Worm (Caenorhabditis elegans) whole organism, late embryonic: ENCODE data around the gene R03G8.6.

Source experiments
- K02D7.2 ChIP-seq: sonication (generic microtip); optimal IDR thresholded peaks from 2 replicates; lab custom pipeline; 2017; ENCODE audit warnings: mild to moderate bottlenecking, missing genetic modification characterization, missing compliant biosample characterization
- T23F11.4 ChIP-seq: fragments of 200-800 bp; sonication (Bioruptor generic); optimal IDR thresholded peaks from 2 replicates; lab custom pipeline; 2018; ENCODE audit warnings: mild to moderate bottlenecking, missing genetic modification characterization, missing compliant biosample characterization
- ama-1 ChIP-seq: fragments of 150-350 bp; optimal IDR thresholded peaks from 2 replicates; lab custom pipeline; 2014
- ceh-14 ChIP-seq: sonication (generic microtip); optimal IDR thresholded peaks from 2 replicates; lab custom pipeline; 2016; ENCODE audit warnings: missing genotype, missing genetic modification characterization, missing compliant biosample characterization
- ceh-2 ChIP-seq: sonication (generic microtip); optimal IDR thresholded peaks from 2 replicates; lab custom pipeline; 2016; ENCODE audit warnings: missing genotype, missing genetic modification characterization, missing compliant biosample characterization
- ceh-31 ChIP-seq: sonication (generic microtip); optimal IDR thresholded peaks from 2 replicates; lab custom pipeline; 2016; ENCODE audit warnings: missing genetic modification characterization, missing compliant biosample characterization
- ceh-34 ChIP-seq: sonication (generic microtip); optimal IDR thresholded peaks from 2 replicates; lab custom pipeline; 2016; ENCODE audit warnings: mild to moderate bottlenecking, missing genetic modification characterization, missing compliant biosample characterization
- ceh-9 ChIP-seq: sonication (generic microtip); optimal IDR thresholded peaks from 2 replicates; lab custom pipeline; 2016; ENCODE audit warnings: mild to moderate bottlenecking, missing genetic modification characterization, inconsistent platforms, missing compliant biosample characterization
- che-1 ChIP-seq: sonication (generic microtip); optimal IDR thresholded peaks from 2 replicates; lab custom pipeline; 2016; ENCODE audit warnings: mild to moderate bottlenecking, missing genetic modification characterization, missing compliant biosample characterization
- dmd-4 ChIP-seq: sonication (generic microtip); optimal IDR thresholded peaks from 2 replicates; lab custom pipeline; 2016; ENCODE audit warnings: borderline replicate concordance, missing genetic modification characterization, missing compliant biosample characterization
- elt-2 ChIP-seq: sonication (generic microtip); optimal IDR thresholded peaks from 2 replicates; lab custom pipeline; 2016; ENCODE audit warnings: missing genetic modification reagents, missing genetic modification characterization, missing compliant biosample characterization
- elt-4 ChIP-seq: sonication (generic microtip); optimal IDR thresholded peaks from 2 replicates; lab custom pipeline; 2016; ENCODE audit warnings: missing genetic modification characterization, missing compliant biosample characterization
- fkh-6 ChIP-seq: sonication (generic microtip); optimal IDR thresholded peaks from 2 replicates; lab custom pipeline; 2016; ENCODE audit warnings: missing genetic modification characterization, missing compliant biosample characterization
- hlh-30 ChIP-seq: sonication (generic microtip); optimal IDR thresholded peaks from 2 replicates; lab custom pipeline; 2017; ENCODE audit warnings: antibody characterized with exemption, missing genetic modification characterization, missing compliant biosample characterization; ENCODE audit not compliant: insufficient read depth
- hlh-8 ChIP-seq: sonication (generic microtip); optimal IDR thresholded peaks from 2 replicates; lab custom pipeline; 2016; ENCODE audit warnings: missing genotype, missing genetic modification characterization, missing compliant biosample characterization
- madf-2 ChIP-seq: sonication (generic microtip); optimal IDR thresholded peaks from 2 replicates; lab custom pipeline; 2017; ENCODE audit warnings: missing genetic modification characterization, missing compliant biosample characterization
- mec-3 ChIP-seq: sonication (generic microtip); optimal IDR thresholded peaks from 2 replicates; lab custom pipeline; 2016; ENCODE audit warnings: borderline replicate concordance, missing genetic modification characterization, missing compliant biosample characterization
- nhr-11 ChIP-seq: fragments of 150-350 bp; optimal IDR thresholded peaks from 2 replicates; lab custom pipeline; 2014; ENCODE audit warnings: missing biosample characterization, missing genetic modification characterization
- npax-4 ChIP-seq: sonication (generic microtip); optimal IDR thresholded peaks from 2 replicates; lab custom pipeline; 2016; ENCODE audit warnings: missing genetic modification characterization, missing compliant biosample characterization
- pag-3 ChIP-seq: sonication (generic microtip); optimal IDR thresholded peaks from 2 replicates; lab custom pipeline; 2016; ENCODE audit warnings: missing compliant biosample characterization, missing genetic modification characterization, borderline replicate concordance
- pat-9 ChIP-seq: fragments of 200-800 bp; sonication (Bioruptor generic); optimal IDR thresholded peaks from 2 replicates; lab custom pipeline; 2018; ENCODE audit warnings: mild to moderate bottlenecking, missing genetic modification characterization, moderate library complexity, missing compliant biosample characterization
- pax-1 ChIP-seq: fragments of 150-350 bp; optimal IDR thresholded peaks from 2 replicates; lab custom pipeline; 2014; ENCODE audit warnings: missing biosample characterization, missing genetic modification characterization
- pha-2 ChIP-seq: sonication (generic microtip); optimal IDR thresholded peaks from 2 replicates; lab custom pipeline; 2017; ENCODE audit warnings: mild to moderate bottlenecking, missing genetic modification characterization, missing compliant biosample characterization
- pha-4 ChIP-seq: fragments of 150-350 bp; optimal IDR thresholded peaks from 2 replicates; lab custom pipeline; 2018; ENCODE audit warnings: missing biosample characterization, missing genetic modification reagents, missing genetic modification characterization
- pqm-1 ChIP-seq: sonication (generic microtip); optimal IDR thresholded peaks from 2 replicates; lab custom pipeline; 2016; ENCODE audit warnings: missing genetic modification characterization, missing compliant biosample characterization
- rnt-1 ChIP-seq: sonication (generic microtip); optimal IDR thresholded peaks from 2 replicates; lab custom pipeline; 2016; ENCODE audit warnings: missing genetic modification characterization, missing compliant biosample characterization
- sdc-2 ChIP-seq: sonication (generic microtip); optimal IDR thresholded peaks from 2 replicates; lab custom pipeline; 2016; ENCODE audit warnings: missing genotype, missing genetic modification characterization, missing compliant biosample characterization
- sox-2 ChIP-seq: fragments of 200-800 bp; sonication (Bioruptor generic); IDR thresholded peaks from 2 replicates; pipeline ENCODE4 v1.3.6; 2022; ENCODE audit warnings: missing genetic modification reagents, missing genetic modification characterization, missing compliant biosample characterization
- sox-4 ChIP-seq: sonication (generic microtip); optimal IDR thresholded peaks from 2 replicates; lab custom pipeline; 2017; ENCODE audit warnings: mild to moderate bottlenecking, missing genetic modification characterization, inconsistent platforms, missing compliant biosample characterization
- syd-9 ChIP-seq: sonication (generic microtip); optimal IDR thresholded peaks from 2 replicates; lab custom pipeline; 2016; ENCODE audit warnings: mild to moderate bottlenecking, missing genetic modification characterization, moderate library complexity, missing compliant biosample characterization
- tbx-2 ChIP-seq: sonication (generic microtip); optimal IDR thresholded peaks from 2 replicates; lab custom pipeline; 2016; ENCODE audit warnings: missing genetic modification characterization, missing compliant biosample characterization
- unc-3 ChIP-seq, 2 experiments: fragments of 200-800 bp in 1 of 2; sonication (Bioruptor generic) in 1 of 2; sonication (generic microtip) in 1 of 2; conservative IDR thresholded peaks in 1 of 2; optimal IDR thresholded peaks in 1 of 2; 2 replicates each; pipeline versions ENCODE4 v1.3.6 to Lab custom; 2016 to 2022; ENCODE audit warnings: missing compliant biosample characterization in 2 of 2, missing genetic modification characterization in 2 of 2, missing genetic modification reagents in 1 of 2
- unc-42 ChIP-seq: sonication (generic microtip); optimal IDR thresholded peaks from 2 replicates; lab custom pipeline; 2016; ENCODE audit warnings: missing genotype, missing genetic modification characterization, missing compliant biosample characterization
- unc-55 ChIP-seq: sonication (generic microtip); optimal IDR thresholded peaks from 2 replicates; lab custom pipeline; 2017; ENCODE audit warnings: missing biosample characterization, missing genetic modification reagents, missing genetic modification characterization
- unc-86 ChIP-seq: sonication (generic microtip); optimal IDR thresholded peaks from 2 replicates; lab custom pipeline; 2016; ENCODE audit warnings: missing genetic modification characterization, missing compliant biosample characterization

R03G8.6 gene

DNA sequence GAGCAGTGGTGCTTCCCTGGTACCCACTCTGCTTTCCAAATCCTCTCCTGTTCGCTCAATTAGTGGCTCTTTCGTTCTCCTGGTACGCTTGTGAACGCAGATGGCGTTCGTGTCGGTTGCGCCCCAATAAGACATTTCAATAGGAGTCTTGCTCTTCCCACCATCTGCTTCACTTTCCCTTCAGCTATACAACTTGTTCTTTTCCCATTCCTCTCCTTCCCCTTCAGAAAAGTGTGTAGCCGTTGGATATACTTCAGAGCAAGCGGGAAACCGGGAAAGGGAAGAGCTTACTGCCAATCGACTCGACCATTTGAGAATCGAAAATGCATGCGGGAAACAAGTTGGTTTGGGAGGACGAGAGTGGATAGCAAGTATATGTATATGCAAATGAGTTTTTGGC, 42.9 kb upstream of the R03G8.6 start (continued):
- TF ChIP-seq ceh-9 (tag; lab: Kevin White, UChicago) (no peak), T23F11.4 (no peak), K02D7.2 (no peak), nhr-11 (tag; lab: Kevin White, UChicago) (no peak), rnt-1 (no peak), pag-3 (tag; lab: Kevin White, UChicago) (no peak), dmd-4 (tag; lab: Kevin White, UChicago) (no peak), pat-9 (tag; lab: Kevin White, UChicago) (no peak), sdc-2 (tag; lab: Kevin White, UChicago) (peak; percentile 44), elt-4 (tag; lab: Kevin White, UChicago) (no peak), che-1 (tag; lab: Kevin White, UChicago) (no peak), mec-3 (no peak), ceh-2 (tag; lab: Kevin White, UChicago) (no peak), ceh-14 (tag; lab: Kevin White, UChicago) (peak; percentile 38), unc-42 (peak; percentile 62)

DNA sequence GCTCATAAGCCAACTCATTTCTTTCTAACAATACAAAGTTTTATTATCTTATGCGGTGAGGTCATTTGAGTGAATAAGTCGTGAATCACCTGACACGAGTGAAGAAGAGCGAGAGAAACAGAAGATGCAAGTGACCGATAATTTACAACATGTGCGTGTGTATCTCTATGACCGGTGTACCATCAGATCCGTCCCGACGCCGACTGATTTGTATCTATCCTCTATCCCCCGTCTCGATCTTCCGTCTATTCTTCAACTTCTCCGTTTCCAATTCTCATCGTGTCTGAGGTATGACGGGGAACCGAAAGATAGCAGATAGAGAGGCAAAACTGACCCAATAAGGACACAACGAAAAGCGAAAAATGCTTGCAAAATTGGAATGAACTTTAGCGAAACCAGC, 41.1 kb upstream of the R03G8.6 start, which contains the start of gene F09A5.3:
F09A5.3 (plus strand) TSS at position 162 of the 400 bp plus-strand sequence.
- TF ChIP-seq pqm-1 (tag; lab: Kevin White, UChicago) (no peak), tbx-2 (no peak), pha-4 (no peak), ama-1 (lab: Kevin White, UChicago) (no peak), madf-2 (no peak), unc-3 (GFP tag; conservative IDR thresholded peaks at IDR 0.05; lab: Robert Waterston, UW) (no peak), unc-3 (tag; optimal IDR thresholded peaks at IDR 0.05; lab: Kevin White, UChicago) (no peak), unc-55 (peak; percentile 48), fkh-6 (tag; lab: Kevin White, UChicago) (no peak), rnt-1 (peak; percentile 70), dmd-4 (tag; lab: Kevin White, UChicago) (no peak), elt-2 (tag; lab: Kevin White, UChicago) (no peak), hlh-30 (peak; percentile 77), T23F11.4 (no peak), pax-1 (tag; lab: Kevin White, UChicago) (peak; percentile 88), sox-4 (tag; lab: Kevin White, UChicago) (no peak), pag-3 (tag; lab: Kevin White, UChicago) (no peak), npax-4 (no peak)
- TF ChIP-seq, all 69 proteins: peak for 4

DNA sequence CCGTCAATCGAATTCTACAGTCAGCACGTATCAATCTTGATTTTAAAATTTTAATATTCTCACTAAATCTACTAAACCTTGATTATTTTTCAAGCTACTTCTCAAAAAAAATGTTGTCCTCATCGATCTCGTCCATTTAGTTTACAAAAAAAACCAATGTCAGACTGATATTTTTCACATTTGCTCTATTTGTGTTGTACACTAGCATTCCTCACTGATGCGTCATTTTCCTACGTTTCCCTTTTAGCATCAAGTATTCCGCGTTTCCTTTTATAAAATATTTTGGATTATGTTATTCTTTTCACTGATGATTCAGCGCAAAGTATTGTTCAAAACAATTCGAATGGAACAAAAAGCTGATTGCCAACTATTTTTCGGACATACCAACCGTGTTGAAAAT, 39.2 kb upstream of the R03G8.6 start, which contains the start of gene ttr-34:
ttr-34 (plus strand) TSS at position 301 of the 400 bp plus-strand sequence.
- TF ChIP-seq ceh-14 (tag; lab: Kevin White, UChicago): no peak
- no peak for TF ChIP-seq sox-2 (GFP tag; lab: Robert Waterston, UW)
- no peak for TF ChIP-seq sdc-2 (tag; lab: Kevin White, UChicago)
- no peak for TF ChIP-seq hlh-8 (tag; lab: Kevin White, UChicago)
- TF ChIP-seq syd-9 (tag; lab: Kevin White, UChicago): no peak
- TF ChIP-seq ceh-2 (tag; lab: Kevin White, UChicago): no peak
- no peak for TF ChIP-seq nhr-11 (tag; lab: Kevin White, UChicago)
- TF ChIP-seq ceh-31: no peak
- no peak for TF ChIP-seq T23F11.4
- TF ChIP-seq ceh-34 (tag; lab: Kevin White, UChicago): no peak
- no peak for TF ChIP-seq pha-2
- TF ChIP-seq unc-86 (tag; lab: Kevin White, UChicago): no peak

DNA sequence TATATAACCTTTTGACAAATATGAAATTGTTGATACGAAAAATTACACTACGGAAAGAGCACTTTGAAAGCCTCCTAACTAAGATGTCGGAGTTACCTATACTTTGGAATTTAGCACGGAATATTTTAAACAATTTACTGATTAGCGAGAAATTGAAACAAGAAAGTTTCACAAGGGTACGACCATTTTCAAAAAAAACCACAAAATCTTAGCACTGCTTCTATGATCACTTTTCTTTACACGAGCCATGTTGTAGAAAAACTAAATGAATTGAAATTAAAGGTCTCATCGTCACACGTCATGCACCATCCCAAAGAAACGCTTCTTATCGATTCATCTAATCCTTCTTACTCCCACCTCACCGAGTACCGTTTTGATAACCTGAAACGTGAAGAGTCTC, 34.5 kb upstream of the R03G8.6 start, which contains the start of gene F09A5.2:
F09A5.2 (plus strand) TSS at position 301 of the 400 bp plus-strand sequence.
- no peak for TF ChIP-seq unc-86 (tag; lab: Kevin White, UChicago)
